Worm (Caenorhabditis elegans) whole organism, early embryonic: ENCODE measurements around the gene K08D8.12.

Experiments
- B0310.2 ChIP-seq: sonication (generic microtip); optimal IDR thresholded peaks from 2 replicates; lab custom pipeline; 2016; ENCODE audit warnings: mild to moderate bottlenecking, missing genetic modification characterization, missing compliant biosample characterization
- F13C5.2 ChIP-seq: sonication (generic microtip); optimal IDR thresholded peaks from 2 replicates; lab custom pipeline; 2017; ENCODE audit warnings: mild to moderate bottlenecking, missing genetic modification characterization, inconsistent platforms, missing compliant biosample characterization
- aly-1 ChIP-seq: sonication (generic microtip); optimal IDR thresholded peaks from 2 replicates; lab custom pipeline; 2016; ENCODE audit warnings: missing genetic modification characterization, missing compliant biosample characterization
- ama-1 ChIP-seq: fragments of 150-350 bp; optimal IDR thresholded peaks from 2 replicates; lab custom pipeline; 2014
- ceh-13 ChIP-seq: fragments of 200-800 bp; sonication (Bioruptor generic); optimal IDR thresholded peaks from 2 replicates; lab custom pipeline; 2018; ENCODE audit warnings: mild to moderate bottlenecking, missing genetic modification characterization, missing compliant biosample characterization
- ceh-36 ChIP-seq: sonication (generic microtip); optimal IDR thresholded peaks from 2 replicates; lab custom pipeline; 2016; ENCODE audit warnings: missing genetic modification characterization, inconsistent platforms, missing compliant biosample characterization
- ets-7 ChIP-seq: sonication (generic microtip); optimal IDR thresholded peaks from 2 replicates; lab custom pipeline; 2016; ENCODE audit warnings: missing genotype, missing genetic modification characterization, missing compliant biosample characterization
- flt-1 ChIP-seq: fragments of 200-800 bp; sonication (Bioruptor generic); IDR thresholded peaks from 2 replicates; pipeline ENCODE4 v1.3.6; 2022; ENCODE audit warnings: missing genetic modification characterization, missing compliant biosample characterization
- hmbx-1 ChIP-seq: sonication (generic microtip); optimal IDR thresholded peaks from 2 replicates; lab custom pipeline; 2016; ENCODE audit warnings: mild to moderate bottlenecking, missing genetic modification characterization, missing compliant biosample characterization
- hmg-4 ChIP-seq: fragments of 200-800 bp; sonication (Bioruptor generic); optimal IDR thresholded peaks from 2 replicates; lab custom pipeline; 2018; ENCODE audit warnings: mild to moderate bottlenecking, missing genetic modification characterization, missing compliant biosample characterization
- hnd-1 ChIP-seq: sonication (generic microtip); optimal IDR thresholded peaks from 2 replicates; lab custom pipeline; 2016; ENCODE audit warnings: missing genetic modification characterization, missing compliant biosample characterization
- pes-1 ChIP-seq: fragments of 200-800 bp; sonication (Bioruptor generic); IDR thresholded peaks from 2 replicates; pipeline ENCODE4 v1.3.6; 2022; ENCODE audit warnings: missing genetic modification reagents, missing genetic modification characterization, missing compliant biosample characterization
- scrt-1 ChIP-seq: fragments of 200-800 bp; sonication (Bioruptor generic); IDR thresholded peaks from 2 replicates; pipeline ENCODE4 v1.3.6; 2022; ENCODE audit warnings: missing genetic modification characterization, missing compliant biosample characterization
- sea-1 ChIP-seq: fragments of 200-800 bp; sonication (Bioruptor generic); conservative IDR thresholded peaks from 2 replicates; pipeline ENCODE4 v1.3.6; 2022; ENCODE audit warnings: missing genetic modification characterization, missing compliant biosample characterization
- tbx-11 ChIP-seq: fragments of 200-800 bp; sonication (Bioruptor generic); IDR thresholded peaks from 2 replicates; pipeline ENCODE4 v1.3.6; 2022; ENCODE audit warnings: missing genetic modification characterization, missing compliant biosample characterization
- tbx-37 ChIP-seq: fragments of 200-800 bp; sonication (Bioruptor generic); conservative IDR thresholded peaks from 2 replicates; pipeline ENCODE4 v1.3.6; 2022; ENCODE audit warnings: missing genetic modification reagents, missing genetic modification characterization, missing compliant biosample characterization
- tra-4 ChIP-seq: sonication (generic microtip); optimal IDR thresholded peaks from 2 replicates; lab custom pipeline; 2017; ENCODE audit warnings: missing genetic modification characterization, missing compliant biosample characterization

Gene K08D8.12

ce11 chrIV:12893166-12893565 lies at the start of gene K08D8.12:
Gene K08D8.12 (plus strand): TSS chrIV:12893466.
- TF ChIP-seq B0310.2 (tag; lab: Kevin White, UChicago) (no peak), hmg-4 (GFP tag; lab: Kevin White, UChicago) (no peak), tra-4 (tag; lab: Kevin White, UChicago) (no peak), pes-1 (GFP tag; lab: Robert Waterston, UW) (no peak), ets-7 (no peak), hnd-1 (tag; lab: Kevin White, UChicago) (no peak), scrt-1 (GFP tag; lab: Robert Waterston, UW) (no peak), ama-1 (no peak), F13C5.2 (tag; lab: Kevin White, UChicago) (no peak), tbx-37 (GFP tag; lab: Robert Waterston, UW) (no peak), flt-1 (no peak), aly-1 (tag; lab: Kevin White, UChicago) (no peak), hmbx-1 (tag; lab: Kevin White, UChicago) (no peak), ceh-36 (tag; lab: Kevin White, UChicago) (no peak), sea-1 (no peak), tbx-11 (no peak), ceh-13 (GFP tag; lab: Kevin White, UChicago) (no peak)

- TF ChIP-seq hnd-1 (tag; lab: Kevin White, UChicago) (no peak), sea-1 (no peak), flt-1 (no peak), aly-1 (tag; lab: Kevin White, UChicago) (no peak), ets-7 (no peak), ama-1 (no peak), pes-1 (GFP tag; lab: Robert Waterston, UW) (no peak), hmbx-1 (tag; lab: Kevin White, UChicago) (no peak), tbx-37 (GFP tag; lab: Robert Waterston, UW) (no peak), B0310.2 (tag; lab: Kevin White, UChicago) (no peak), F13C5.2 (tag; lab: Kevin White, UChicago) (no peak)
Measured at ce11 chrIV:12845596-12845995, 47.7 kb upstream of the K08D8.12 start, which contains the start of gene txt-19. Gene txt-19 (plus strand): TSS chrIV:12845899.

ce11 chrIV:12849030-12849560 lies 44.2 kb upstream of the K08D8.12 start, which contains the start of gene srf-3:
Gene srf-3 (plus strand): TSS chrIV:12849510.
- TF ChIP-seq tbx-37 (GFP tag; lab: Robert Waterston, UW) (no peak), hmbx-1 (tag; lab: Kevin White, UChicago) (no peak), tbx-11 (no peak), tra-4 (tag; lab: Kevin White, UChicago) (no peak), ama-1 (no peak), hnd-1 (tag; lab: Kevin White, UChicago) (no peak), sea-1 (no peak), ceh-13 (GFP tag; lab: Kevin White, UChicago) (no peak), flt-1 (no peak), ceh-36 (tag; lab: Kevin White, UChicago) (no peak), scrt-1 (GFP tag; lab: Robert Waterston, UW) (no peak), aly-1 (tag; lab: Kevin White, UChicago) (no peak), pes-1 (GFP tag; lab: Robert Waterston, UW) (no peak), F13C5.2 (tag; lab: Kevin White, UChicago) (no peak)

ce11 chrIV:12854372-12855114 lies 38.7 kb upstream of the K08D8.12 start:
- TF ChIP-seq scrt-1 (GFP tag; lab: Robert Waterston, UW) (no peak), tbx-37 (GFP tag; lab: Robert Waterston, UW) (no peak), tbx-11 (no peak), ceh-36 (tag; lab: Kevin White, UChicago) (no peak)

ce11 chrIV:12855248-12855647 lies 38.0 kb upstream of the K08D8.12 start, which contains the start of gene nstp-5:
Gene nstp-5 (plus strand): TSS chrIV:12855548.
- TF ChIP-seq tra-4 (tag; lab: Kevin White, UChicago) (no peak), scrt-1 (GFP tag; lab: Robert Waterston, UW) (no peak), ama-1 (no peak), ets-7 (no peak), F13C5.2 (tag; lab: Kevin White, UChicago) (no peak), pes-1 (GFP tag; lab: Robert Waterston, UW) (no peak), ceh-13 (GFP tag; lab: Kevin White, UChicago) (no peak), tbx-11 (no peak), hmbx-1 (tag; lab: Kevin White, UChicago) (no peak), flt-1 (no peak), ceh-36 (tag; lab: Kevin White, UChicago) (no peak), aly-1 (tag; lab: Kevin White, UChicago) (no peak), sea-1 (no peak), B0310.2 (tag; lab: Kevin White, UChicago) (no peak), tbx-37 (GFP tag; lab: Robert Waterston, UW) (no peak), hnd-1 (tag; lab: Kevin White, UChicago) (no peak), hmg-4 (GFP tag; lab: Kevin White, UChicago) (no peak)

ce11 chrIV:12859797-12860196 lies 33.5 kb upstream of the K08D8.12 start, which contains the start of gene gcy-18:
Gene gcy-18 (plus strand): TSS chrIV:12860097.
- TF ChIP-seq ceh-36 (tag; lab: Kevin White, UChicago): no peak
- no peak for TF ChIP-seq hmbx-1 (tag; lab: Kevin White, UChicago)
- TF ChIP-seq scrt-1 (GFP tag; lab: Robert Waterston, UW): no peak
- TF ChIP-seq F13C5.2 (tag; lab: Kevin White, UChicago): no peak
- no peak for TF ChIP-seq tbx-11
- TF ChIP-seq flt-1: no peak
- no peak for TF ChIP-seq tra-4 (tag; lab: Kevin White, UChicago)
- TF ChIP-seq hnd-1 (tag; lab: Kevin White, UChicago): no peak
- TF ChIP-seq pes-1 (GFP tag; lab: Robert Waterston, UW): no peak
- TF ChIP-seq hmg-4 (GFP tag; lab: Kevin White, UChicago): no peak
- no peak for TF ChIP-seq aly-1 (tag; lab: Kevin White, UChicago)
- no peak for TF ChIP-seq tbx-37 (GFP tag; lab: Robert Waterston, UW)
- TF ChIP-seq ama-1: no peak
- no peak for TF ChIP-seq ets-7
- no peak for TF ChIP-seq B0310.2 (tag; lab: Kevin White, UChicago)
- TF ChIP-seq ceh-13 (GFP tag; lab: Kevin White, UChicago): no peak
- TF ChIP-seq sea-1: no peak
